Fruit fly (Drosophila melanogaster) whole organism, embryonic: ENCODE measurements around the gene p24-1.

Source experiments
- Aef1 ChIP-seq: fragments of 200-800 bp; sonication (Bioruptor generic); IDR thresholded peaks from 3 replicates; pipeline ENCODE4 v1.3.6; 2022; ENCODE audit warnings: missing biosample characterization, missing genetic modification characterization
- Bdp1 ChIP-seq: fragments of 200-800 bp; sonication (Bioruptor generic); optimal IDR thresholded peaks from 3 replicates; lab custom pipeline; 2016; ENCODE audit warnings: missing biosample characterization, missing genetic modification characterization
- Blimp-1 ChIP-seq: fragments of 200-800 bp; sonication (Bioruptor generic); optimal IDR thresholded peaks from 3 replicates; lab custom pipeline; 2018; ENCODE audit warnings: missing biosample characterization, missing genetic modification characterization, mild to moderate bottlenecking, moderate library complexity, missing genetic modification reagents
- CG10462 ChIP-seq: fragments of 200-800 bp; sonication (Bioruptor generic); optimal IDR thresholded peaks from 2 replicates; lab custom pipeline; 2016; ENCODE audit warnings: missing biosample characterization, missing genetic modification characterization
- CG12299 ChIP-seq: fragments of 200-800 bp; sonication (Bioruptor generic); optimal IDR thresholded peaks from 2 replicates; lab custom pipeline; 2018; ENCODE audit warnings: missing biosample characterization, mild to moderate bottlenecking, missing genetic modification characterization
- CG13775 ChIP-seq: fragments of 200-800 bp; sonication (Bioruptor generic); optimal IDR thresholded peaks from 3 replicates; lab custom pipeline; 2017; ENCODE audit warnings: missing biosample characterization, mild to moderate bottlenecking, missing genetic modification characterization
- CG14965 ChIP-seq: fragments of 200-800 bp; sonication (Bioruptor generic); optimal IDR thresholded peaks from 2 replicates; lab custom pipeline; 2016; ENCODE audit warnings: missing biosample characterization, missing genetic modification characterization, borderline replicate concordance
- CG16815 ChIP-seq: fragments of 200-800 bp; sonication (Bioruptor generic); optimal IDR thresholded peaks from 3 replicates; lab custom pipeline; 2017; ENCODE audit warnings: missing biosample characterization, mild to moderate bottlenecking, missing genetic modification characterization
- CG17186 ChIP-seq: fragments of 200-800 bp; sonication (Bioruptor generic); optimal IDR thresholded peaks from 3 replicates; lab custom pipeline; 2017; ENCODE audit warnings: missing biosample characterization, missing genetic modification reagents, missing genetic modification characterization
- CG17359 ChIP-seq: fragments of 200-800 bp; sonication (Bioruptor generic); optimal IDR thresholded peaks from 3 replicates; lab custom pipeline; 2018; ENCODE audit warnings: missing biosample characterization, mild to moderate bottlenecking, missing genetic modification characterization, moderate library complexity
- CG30020 ChIP-seq: fragments of 200-800 bp; optimal IDR thresholded peaks from 2 replicates; lab custom pipeline; 2019; ENCODE audit warnings: missing biosample characterization, mild to moderate bottlenecking, missing genetic modification characterization, moderate library complexity
- CG3281 ChIP-seq: fragments of 200-800 bp; sonication (Bioruptor generic); optimal IDR thresholded peaks from 3 replicates; lab custom pipeline; 2017; ENCODE audit warnings: missing biosample characterization, mild to moderate bottlenecking, missing genetic modification characterization
- CG34224 ChIP-seq: fragments of 200-800 bp; sonication (Bioruptor generic); IDR thresholded peaks from 3 replicates; pipeline ENCODE4 v1.3.6; 2022; ENCODE audit warnings: missing biosample characterization, missing genetic modification characterization; ENCODE audit not compliant: partially characterized antibody
- CG3847 ChIP-seq: fragments of 200-800 bp; sonication (Bioruptor generic); IDR thresholded peaks from 2 replicates; pipeline ENCODE4 v1.3.6; 2022; ENCODE audit warnings: missing biosample characterization, missing genetic modification characterization
- CG3995 ChIP-seq: fragments of 200-800 bp; sonication (Bioruptor generic); optimal IDR thresholded peaks from 3 replicates; lab custom pipeline; 2016; ENCODE audit warnings: missing biosample characterization, missing genetic modification characterization
- CG4328 ChIP-seq: fragments of 200-800 bp; sonication (Bioruptor generic); optimal IDR thresholded peaks from 3 replicates; lab custom pipeline; 2017; ENCODE audit warnings: missing biosample characterization, missing genetic modification reagents, missing genetic modification characterization
- CG4360 ChIP-seq: fragments of 200-800 bp; sonication (Bioruptor generic); IDR thresholded peaks from 2 replicates; pipeline ENCODE4 v1.3.6; 2022; ENCODE audit warnings: missing biosample characterization, missing genetic modification characterization
- CG6175 ChIP-seq: fragments of 200-800 bp; sonication (Bioruptor generic); IDR thresholded peaks from 3 replicates; pipeline ENCODE4 v1.3.6; 2022; ENCODE audit warnings: missing biosample characterization, missing genetic modification characterization
- CG6654 ChIP-seq: fragments of 200-800 bp; sonication (Bioruptor generic); optimal IDR thresholded peaks from 2 replicates; lab custom pipeline; 2017; ENCODE audit warnings: missing biosample characterization, mild to moderate bottlenecking, missing genetic modification characterization
- CG6683 ChIP-seq: fragments of 200-800 bp; sonication (Bioruptor generic); optimal IDR thresholded peaks from 2 replicates; lab custom pipeline; 2017; ENCODE audit warnings: missing biosample characterization, mild to moderate bottlenecking, missing genetic modification characterization, missing genetic modification reagents
- CG8478 ChIP-seq: fragments of >200 bp; optimal IDR thresholded peaks from 2 replicates; lab custom pipeline; 2018
- CG8924 ChIP-seq: fragments of 200-800 bp; optimal IDR thresholded peaks from 3 replicates; lab custom pipeline; 2019; ENCODE audit warnings: missing biosample characterization, mild to moderate bottlenecking, missing genetic modification characterization, moderate library complexity
- CG9876 ChIP-seq: fragments of 200-800 bp; sonication (Bioruptor generic); optimal IDR thresholded peaks from 2 replicates; lab custom pipeline; 2016; ENCODE audit warnings: missing biosample characterization, missing genetic modification characterization
- Deaf1 ChIP-seq: fragments of 200-800 bp; optimal IDR thresholded peaks from 3 replicates; lab custom pipeline; 2019; ENCODE audit warnings: missing biosample characterization, mild to moderate bottlenecking, missing genetic modification characterization, moderate library complexity
- Gsc ChIP-seq: fragments of 200-800 bp; sonication (Bioruptor generic); IDR thresholded peaks from 2 replicates; pipeline ENCODE4 v1.3.6; 2022; ENCODE audit warnings: missing biosample characterization, missing genetic modification characterization
- Hmr ChIP-seq: fragments of 200-800 bp; sonication (Bioruptor generic); optimal IDR thresholded peaks from 3 replicates; lab custom pipeline; 2017; ENCODE audit warnings: mild to moderate bottlenecking, missing biosample characterization, missing genetic modification reagents, missing genetic modification characterization
- Hr39 ChIP-seq: fragments of >200 bp; optimal IDR thresholded peaks from 2 replicates; lab custom pipeline; 2017
- Kr ChIP-seq: fragments of 200-800 bp; sonication (Bioruptor generic); optimal IDR thresholded peaks from 2 replicates; lab custom pipeline; 2017; ENCODE audit warnings: missing biosample characterization, mild to moderate bottlenecking, missing genetic modification characterization
- MBD-R2 ChIP-seq: fragments of 200-800 bp; sonication (Bioruptor generic); IDR thresholded peaks from 2 replicates; pipeline ENCODE4 v1.3.6; 2022; ENCODE audit warnings: missing biosample characterization, missing genetic modification characterization
- Max ChIP-seq: fragments of 200-800 bp; sonication (Bioruptor generic); optimal IDR thresholded peaks from 2 replicates; lab custom pipeline; 2016; ENCODE audit warnings: missing biosample characterization, mild to moderate bottlenecking, missing genetic modification characterization
- NK7.1 ChIP-seq: fragments of 200-800 bp; sonication (Bioruptor generic); optimal IDR thresholded peaks from 3 replicates; lab custom pipeline; 2016; ENCODE audit warnings: missing biosample characterization, missing genetic modification characterization
- NfI ChIP-seq: fragments of 200-800 bp; sonication (Bioruptor generic); optimal IDR thresholded peaks from 3 replicates; lab custom pipeline; 2018; ENCODE audit warnings: missing biosample characterization, mild to moderate bottlenecking, missing genetic modification characterization, moderate library complexity
- Optix ChIP-seq: fragments of 200-800 bp; sonication (Bioruptor generic); IDR thresholded peaks from 3 replicates; pipeline ENCODE4 v1.3.6; 2022; ENCODE audit warnings: missing biosample characterization, missing genetic modification characterization
- Ravus ChIP-seq: fragments of 200-800 bp; sonication (Bioruptor generic); IDR thresholded peaks from 2 replicates; pipeline ENCODE4 v1.3.6; 2022; ENCODE audit warnings: missing biosample characterization, missing genetic modification characterization
- Rx ChIP-seq: fragments of 200-800 bp; sonication (Bioruptor generic); IDR thresholded peaks from 2 replicates; pipeline ENCODE4 v1.3.6; 2022; ENCODE audit warnings: missing biosample characterization, missing genetic modification characterization
- chm ChIP-seq: fragments of 200-800 bp; sonication (Bioruptor generic); IDR thresholded peaks from 2 replicates; pipeline ENCODE4 v1.3.6; 2022; ENCODE audit warnings: missing biosample characterization, missing genetic modification characterization
- disco-r ChIP-seq: fragments of 200-800 bp; sonication (Bioruptor generic); optimal IDR thresholded peaks from 2 replicates; lab custom pipeline; 2016; ENCODE audit warnings: missing biosample characterization, missing genetic modification characterization
- en ChIP-seq: fragments of 200-800 bp; sonication (Bioruptor generic); optimal IDR thresholded peaks from 2 replicates; lab custom pipeline; 2016; ENCODE audit warnings: missing biosample characterization, missing genetic modification characterization
- fd64A ChIP-seq: fragments of 200-800 bp; sonication (Bioruptor generic); optimal IDR thresholded peaks from 3 replicates; lab custom pipeline; 2018; ENCODE audit warnings: missing biosample characterization, mild to moderate bottlenecking, missing genetic modification characterization
- fd96Cb ChIP-seq: fragments of 200-800 bp; sonication (Bioruptor generic); optimal IDR thresholded peaks from 2 replicates; lab custom pipeline; 2018; ENCODE audit warnings: missing biosample characterization, mild to moderate bottlenecking, missing genetic modification characterization, moderate library complexity
- gfzf ChIP-seq: fragments of 200-800 bp; sonication (Bioruptor generic); optimal IDR thresholded peaks from 2 replicates; lab custom pipeline; 2016; ENCODE audit warnings: missing biosample characterization, mild to moderate bottlenecking, missing genetic modification characterization, moderate library complexity
- gsb ChIP-seq: fragments of 200-800 bp; sonication (Bioruptor generic); IDR thresholded peaks from 2 replicates; pipeline ENCODE4 v1.3.6; 2022; ENCODE audit warnings: missing biosample characterization, missing genetic modification characterization
- luna ChIP-seq: fragments of 200-800 bp; sonication (Bioruptor generic); optimal IDR thresholded peaks from 2 replicates; lab custom pipeline; 2016; ENCODE audit warnings: missing biosample characterization, missing genetic modification characterization
- pfk ChIP-seq: fragments of 200-800 bp; sonication (Bioruptor generic); optimal IDR thresholded peaks from 2 replicates; lab custom pipeline; 2018; ENCODE audit warnings: missing biosample characterization, mild to moderate bottlenecking, missing genetic modification characterization, moderate library complexity
- phol ChIP-seq: fragments of 200-800 bp; sonication (Bioruptor generic); optimal IDR thresholded peaks from 3 replicates; lab custom pipeline; 2018; ENCODE audit warnings: missing biosample characterization, mild to moderate bottlenecking, missing genetic modification characterization, moderate library complexity
- prd ChIP-seq, 3 experiments: fragments of >200 bp in 2 of 3; fragments of 200-800 bp in 1 of 3; sonication (Bioruptor generic) in 1 of 3; optimal IDR thresholded peaks in 2 of 3; IDR thresholded peaks in 1 of 3; 2 replicates in 2 of 3; 3 replicates in 1 of 3; pipeline versions ENCODE4 v1.3.6 to Lab custom; 2017 to 2022; ENCODE audit warnings: missing biosample characterization in 1 of 3, missing genetic modification characterization in 1 of 3
- pum ChIP-seq: fragments of 200-800 bp; sonication (Bioruptor generic); optimal IDR thresholded peaks from 2 replicates; lab custom pipeline; 2016; ENCODE audit warnings: missing biosample characterization, missing genetic modification characterization
- schlank ChIP-seq: fragments of 200-800 bp; sonication (Bioruptor generic); optimal IDR thresholded peaks from 2 replicates; lab custom pipeline; 2018; ENCODE audit warnings: missing biosample characterization, mild to moderate bottlenecking, missing genetic modification characterization
- sqz ChIP-seq: fragments of 200-800 bp; sonication (Bioruptor generic); optimal IDR thresholded peaks from 3 replicates; lab custom pipeline; 2018; ENCODE audit warnings: missing biosample characterization, mild to moderate bottlenecking, missing genetic modification characterization
- tin ChIP-seq: fragments of 200-800 bp; sonication (Bioruptor generic); optimal IDR thresholded peaks from 3 replicates; lab custom pipeline; 2016; ENCODE audit warnings: missing biosample characterization, missing genetic modification characterization
- toy ChIP-seq: fragments of 200-800 bp; sonication (Bioruptor generic); IDR thresholded peaks from 2 replicates; pipeline ENCODE4 v1.3.6; 2022; ENCODE audit warnings: missing biosample characterization, missing genetic modification characterization

The p24-1 gene

dm6 chrX:11854758-11855465 is 2.6 kb upstream of the p24-1 start, which contains the start of the genes CG10347 and ATP7 (continued):
- no peak for TF ChIP-seq pfk (GFP tag; lab: Kevin White, UChicago)
- TF ChIP-seq NK7.1 (GFP tag; lab: Kevin White, UChicago) = no peak
- no peak for TF ChIP-seq fd96Cb (tag; lab: Kevin White, UChicago)
- peak; percentile 94 for TF ChIP-seq CG3995 (GFP tag; lab: Kevin White, UChicago)
- no peak for TF ChIP-seq CG14965 (GFP tag; lab: Kevin White, UChicago)
- TF ChIP-seq Optix (GFP tag; lab: Robert Waterston, UW) = no peak
- TF ChIP-seq CG9876 (GFP tag; lab: Kevin White, UChicago) = no peak
- peak; percentile 75 for TF ChIP-seq MBD-R2
- TF ChIP-seq tin (GFP tag; lab: Kevin White, UChicago) = peak; percentile 25
- no peak for TF ChIP-seq CG6654 (GFP tag; lab: Kevin White, UChicago)
- TF ChIP-seq CG3281 (GFP tag; lab: Kevin White, UChicago) = no peak
- peak; percentile 95 for TF ChIP-seq CG34224 (GFP tag; lab: Robert Waterston, UW)
- no peak for TF ChIP-seq CG17359 (tag; lab: Kevin White, UChicago)
- TF ChIP-seq prd (optimal IDR thresholded peaks at IDR 0.05; lab: Kevin White, UChicago) = no peak
- peak; percentile 22; the same call in 2 of the 3 replicates for TF ChIP-seq prd (GFP tag; IDR thresholded peaks at IDR 0.05; lab: Robert Waterston, UW)
- no peak for TF ChIP-seq CG6175 (GFP tag; lab: Robert Waterston, UW)
- no peak for TF ChIP-seq disco-r (GFP tag; lab: Kevin White, UChicago)
- no peak for TF ChIP-seq Gsc
- no peak for TF ChIP-seq chm
- no peak for TF ChIP-seq schlank (tag; lab: Kevin White, UChicago)
- no peak for TF ChIP-seq CG6683
- peak; percentile 17 for TF ChIP-seq CG4328
- TF ChIP-seq luna (GFP tag; lab: Kevin White, UChicago) = no peak
- TF ChIP-seq CG13775 (GFP tag; lab: Kevin White, UChicago) = peak; percentile 26
- peak; percentile 43 for TF ChIP-seq CG10462 (GFP tag; lab: Kevin White, UChicago)
- peak; percentile 42 for TF ChIP-seq CG30020 (tag; lab: Kevin White, UChicago)
- TF ChIP-seq Max = peak; percentile 26
- TF ChIP-seq Bdp1 (GFP tag; lab: Kevin White, UChicago) = no peak
- peak; percentile 60 for TF ChIP-seq Hmr (GFP tag; lab: Kevin White, UChicago)
- no peak for TF ChIP-seq toy (GFP tag; lab: Robert Waterston, UW)
- no peak for TF ChIP-seq Ravus (GFP tag; lab: Robert Waterston, UW)
- no peak for TF ChIP-seq Hr39 (lab: Kevin White, UChicago)
- TF ChIP-seq sqz = no peak
- TF ChIP-seq Rx (GFP tag; lab: Robert Waterston, UW) = no peak
- TF ChIP-seq CG17186 (GFP tag; lab: Kevin White, UChicago) = peak; percentile 15
- TF ChIP-seq CG8478 (lab: Kevin White, UChicago) = no peak
- peak; percentile 34 for TF ChIP-seq CG12299 (tag; lab: Kevin White, UChicago)
- TF ChIP-seq Deaf1 (tag; lab: Kevin White, UChicago) = peak; percentile 7
- TF ChIP-seq pum = no peak
- TF ChIP-seq fd64A (GFP tag; lab: Kevin White, UChicago) = no peak
- peak; percentile 38 for TF ChIP-seq phol (tag; lab: Kevin White, UChicago)
- no peak for TF ChIP-seq NfI
- no peak for TF ChIP-seq en (GFP tag; lab: Kevin White, UChicago)
- TF ChIP-seq Kr = no peak
- no peak for TF ChIP-seq CG16815
- no peak for TF ChIP-seq CG3847
- TF ChIP-seq gfzf (GFP tag; lab: Kevin White, UChicago) = peak; percentile 5
- no peak for TF ChIP-seq CG4360 (GFP tag; lab: Robert Waterston, UW)
- no peak for TF ChIP-seq gsb (GFP tag; lab: Robert Waterston, UW)
- TF ChIP-seq CG8924 (tag; lab: Kevin White, UChicago) = peak; percentile 41
- TF ChIP-seq Blimp-1 = no peak
- TF ChIP-seq Aef1 (GFP tag; lab: Robert Waterston, UW) = no peak
